Fruit fly (Drosophila melanogaster) whole organism, wandering third instar larva: ENCODE measurements around the gene CkIIalpha-i3.

Experiments used
- Abd-B ChIP-seq: fragments of >200 bp; optimal IDR thresholded peaks from 2 replicates; lab custom pipeline; 2017; ENCODE audit warnings: missing biosample characterization, missing genetic modification characterization
- CG32264 ChIP-seq: fragments of 200-800 bp; sonication (Bioruptor generic); optimal IDR thresholded peaks from 2 replicates; lab custom pipeline; 2016; ENCODE audit warnings: missing biosample characterization, missing genetic modification characterization
- CG9705 ChIP-seq: fragments of 200-800 bp; sonication (Bioruptor generic); optimal IDR thresholded peaks from 2 replicates; lab custom pipeline; 2018; ENCODE audit warnings: missing biosample characterization, mild to moderate bottlenecking, missing genetic modification characterization
- CrebA ChIP-seq: fragments of 200-800 bp; sonication (Bioruptor generic); optimal IDR thresholded peaks from 2 replicates; lab custom pipeline; 2016; ENCODE audit warnings: missing biosample characterization, mild to moderate bottlenecking, missing genetic modification characterization, borderline replicate concordance
- Dfd ChIP-seq: fragments of >200 bp; optimal IDR thresholded peaks from 2 replicates; lab custom pipeline; 2017; ENCODE audit warnings: missing biosample characterization, missing genetic modification characterization
- Dif ChIP-seq: fragments of 200-275, 200-300 bp; sonication (Bioruptor generic); optimal IDR thresholded peaks from 2 replicates; lab custom pipeline; 2018; ENCODE audit warnings: missing biosample characterization, missing genetic modification characterization; ENCODE audit not compliant: partially characterized antibody
- GATAd ChIP-seq: sonication (Bioruptor generic); optimal IDR thresholded peaks from 2 replicates; lab custom pipeline; 2016; ENCODE audit warnings: missing biosample characterization, missing genetic modification characterization
- HLH106 ChIP-seq: fragments of 200-800 bp; optimal IDR thresholded peaks from 3 replicates; lab custom pipeline; 2019; ENCODE audit warnings: missing biosample characterization, mild to moderate bottlenecking, missing genetic modification characterization, moderate library complexity
- Hnf4 ChIP-seq: fragments of 200-800 bp; sonication (Bioruptor generic); optimal IDR thresholded peaks from 2 replicates; lab custom pipeline; 2016; ENCODE audit warnings: missing biosample characterization, mild to moderate bottlenecking, missing genetic modification characterization
- Hr78 ChIP-seq: fragments of >200 bp; optimal IDR thresholded peaks from 2 replicates; lab custom pipeline; 2017; ENCODE audit warnings: missing biosample characterization, missing genetic modification characterization
- Hr83 ChIP-seq: fragments of 200-300 bp; sonication (Bioruptor generic); optimal IDR thresholded peaks from 2 replicates; lab custom pipeline; 2016; ENCODE audit warnings: missing biosample characterization, mild to moderate bottlenecking, missing genetic modification characterization, moderate library complexity; ENCODE audit not compliant: poor library complexity, severe bottlenecking
- Jra ChIP-seq: sonication (Bioruptor generic); optimal IDR thresholded peaks from 2 replicates; lab custom pipeline; 2016; ENCODE audit warnings: missing biosample characterization, missing genetic modification characterization
- Mio ChIP-seq: sonication (Bioruptor generic); optimal IDR thresholded peaks from 2 replicates; lab custom pipeline; 2016; ENCODE audit warnings: missing biosample characterization, missing genetic modification characterization
- Myc ChIP-seq: fragments of >200 bp; optimal IDR thresholded peaks from 2 replicates; lab custom pipeline; 2017
- N ChIP-seq: fragments of >200 bp; optimal IDR thresholded peaks from 2 replicates; lab custom pipeline; 2018; ENCODE audit warnings: missing biosample characterization, missing external identifiers, missing genetic modification characterization
- OdsH ChIP-seq: fragments of 200-800 bp; sonication (Bioruptor generic); optimal IDR thresholded peaks from 2 replicates; lab custom pipeline; 2016; ENCODE audit warnings: missing biosample characterization, mild to moderate bottlenecking, missing genetic modification characterization
- Rel ChIP-seq, 2 experiments: fragments of 200-800 bp; sonication (Bioruptor generic) in 1 of 2; optimal IDR thresholded peaks; 2 replicates in 1 of 2; 3 replicates in 1 of 2; lab custom pipeline; 2016 to 2019; ENCODE audit warnings: mild to moderate bottlenecking in 2 of 2, missing biosample characterization in 2 of 2, missing genetic modification characterization in 2 of 2, moderate library complexity in 1 of 2
- Sp1 ChIP-seq: fragments of 200-800 bp; sonication (Bioruptor generic); optimal IDR thresholded peaks from 3 replicates; lab custom pipeline; 2019; ENCODE audit warnings: missing biosample characterization, mild to moderate bottlenecking, missing genetic modification characterization, moderate library complexity
- Vsx2 ChIP-seq: fragments of 200-300, 225-300 bp; sonication (Bioruptor generic); optimal IDR thresholded peaks from 2 replicates; lab custom pipeline; 2018; ENCODE audit warnings: missing biosample characterization, missing genetic modification characterization; ENCODE audit not compliant: partially characterized antibody
- br ChIP-seq: fragments of 200-800 bp; sonication (Bioruptor generic); optimal IDR thresholded peaks from 2 replicates; lab custom pipeline; 2016; ENCODE audit warnings: missing biosample characterization, missing genetic modification characterization
- brk ChIP-seq: fragments of 200-800 bp; sonication (Bioruptor generic); optimal IDR thresholded peaks from 2 replicates; lab custom pipeline; 2016; ENCODE audit warnings: missing biosample characterization, mild to moderate bottlenecking, missing genetic modification characterization
- dl ChIP-seq, 2 experiments: fragments of 175-275, 200-275 bp in 1 of 2; fragments of 200-275 bp in 1 of 2; sonication (Bioruptor generic); optimal IDR thresholded peaks; lab custom pipeline; 2018; ENCODE audit warnings: mild to moderate bottlenecking in 2 of 2, missing biosample characterization in 2 of 2, missing genetic modification characterization in 2 of 2, moderate library complexity in 2 of 2; ENCODE audit not compliant: partially characterized antibody in 2 of 2, insufficient read depth in 1 of 2
- dmrt93B ChIP-seq: fragments of 200-800 bp; sonication (Bioruptor generic); optimal IDR thresholded peaks from 2 replicates; lab custom pipeline; 2018; ENCODE audit warnings: missing biosample characterization, mild to moderate bottlenecking, missing genetic modification characterization
- dsf ChIP-seq: sonication (Bioruptor generic); optimal IDR thresholded peaks from 2 replicates; lab custom pipeline; 2016; ENCODE audit warnings: missing biosample characterization, missing genetic modification characterization, borderline replicate concordance
- ey ChIP-seq: fragments of 200-800 bp; sonication (Bioruptor generic); optimal IDR thresholded peaks from 2 replicates; lab custom pipeline; 2016; ENCODE audit warnings: missing biosample characterization, missing genetic modification characterization
- foxo ChIP-seq, 2 experiments: fragments of 200-800 bp; sonication (Bioruptor generic); optimal IDR thresholded peaks; 2 replicates in 1 of 2; 3 replicates in 1 of 2; lab custom pipeline; 2016 to 2017; ENCODE audit warnings: missing biosample characterization in 2 of 2, missing genetic modification characterization in 2 of 2
- fru ChIP-seq: fragments of 200-800 bp; sonication (Bioruptor generic); optimal IDR thresholded peaks from 3 replicates; lab custom pipeline; 2016; ENCODE audit warnings: missing biosample characterization, mild to moderate bottlenecking, missing genetic modification characterization
- h ChIP-seq: fragments of 200-800 bp; sonication (Bioruptor generic); optimal IDR thresholded peaks from 3 replicates; lab custom pipeline; 2016; ENCODE audit warnings: missing biosample characterization, mild to moderate bottlenecking, missing genetic modification characterization
- jim ChIP-seq: fragments of 175-275, 200-325 bp; sonication (Bioruptor generic); optimal IDR thresholded peaks from 2 replicates; lab custom pipeline; 2016; ENCODE audit warnings: missing biosample characterization, mild to moderate bottlenecking, missing genetic modification characterization
- lola ChIP-seq: fragments of >200 bp; optimal IDR thresholded peaks from 2 replicates; lab custom pipeline; 2017; ENCODE audit warnings: missing biosample characterization, missing genetic modification characterization
- pan ChIP-seq: fragments of >200 bp; optimal IDR thresholded peaks from 2 replicates; lab custom pipeline; 2017
- psq ChIP-seq: fragments of 200-800 bp; sonication (Bioruptor generic); optimal IDR thresholded peaks from 3 replicates; lab custom pipeline; 2017; ENCODE audit warnings: missing biosample characterization, mild to moderate bottlenecking, missing genetic modification characterization, moderate library complexity
- rgr ChIP-seq: fragments of 200-800 bp; sonication (Bioruptor generic); optimal IDR thresholded peaks from 3 replicates; lab custom pipeline; 2016; ENCODE audit warnings: missing biosample characterization, mild to moderate bottlenecking, missing genetic modification characterization
- sage ChIP-seq: fragments of 200-800 bp; sonication (Bioruptor generic); optimal IDR thresholded peaks from 2 replicates; lab custom pipeline; 2016; ENCODE audit warnings: missing biosample characterization, mild to moderate bottlenecking, missing genetic modification characterization
- sv ChIP-seq: fragments of 200-800 bp; sonication (Bioruptor generic); optimal IDR thresholded peaks from 3 replicates; lab custom pipeline; 2016; ENCODE audit warnings: missing biosample characterization, missing genetic modification characterization
- tai ChIP-seq: sonication (Bioruptor generic); optimal IDR thresholded peaks from 2 replicates; lab custom pipeline; 2016; ENCODE audit warnings: missing biosample characterization, missing genetic modification characterization
- usp ChIP-seq: fragments of >200 bp; optimal IDR thresholded peaks from 2 replicates; lab custom pipeline; 2017; ENCODE audit warnings: missing biosample characterization, missing genetic modification characterization
- woc ChIP-seq: sonication (Bioruptor generic); optimal IDR thresholded peaks from 2 replicates; lab custom pipeline; 2016; ENCODE audit warnings: missing biosample characterization, mild to moderate bottlenecking, missing genetic modification characterization

The CkIIalpha-i3 gene

dm6 chr3L:745222-745942 is 35.0 kb upstream of the CkIIalpha-i3 start:
- TF ChIP-seq Hnf4 (GFP tag; lab: Kevin White, UChicago), result peak; percentile 21
- TF ChIP-seq Myc (lab: Kevin White, UChicago), result no peak
- no peak for TF ChIP-seq usp (GFP tag; lab: Kevin White, UChicago)
- no peak for TF ChIP-seq Jra (GFP tag; lab: Kevin White, UChicago)
- TF ChIP-seq OdsH, result peak; percentile 39
- no peak for TF ChIP-seq Dif
- no peak for TF ChIP-seq brk
- no peak for TF ChIP-seq Abd-B (GFP tag; lab: Kevin White, UChicago)
- peak; percentile 33 for TF ChIP-seq Sp1 (GFP tag; lab: Kevin White, UChicago)
- TF ChIP-seq lola, result no peak
- no peak for TF ChIP-seq Rel (GFP tag; optimal IDR thresholded peaks at IDR 0.05; lab: Kevin White, UChicago)
- TF ChIP-seq Rel (tag; optimal IDR thresholded peaks at IDR 0.05; lab: Kevin White, UChicago), result no peak
- no peak for TF ChIP-seq CG9705
- TF ChIP-seq dmrt93B (GFP tag; lab: Kevin White, UChicago), result no peak
- no peak for TF ChIP-seq pan
- peak in 1 of 2 experiments; percentile 43 for TF ChIP-seq foxo (GFP tag; optimal IDR thresholded peaks at IDR 0.05; lab: Kevin White, UChicago)
- TF ChIP-seq h (GFP tag; lab: Kevin White, UChicago), result peak; percentile 51
- TF ChIP-seq jim (GFP tag; lab: Kevin White, UChicago), result no peak
- TF ChIP-seq N, result no peak
- TF ChIP-seq sv (GFP tag; lab: Kevin White, UChicago), result peak; percentile 19
- peak; percentile 38 for TF ChIP-seq rgr
- no peak for TF ChIP-seq Hr78
- no peak for TF ChIP-seq Hr83 (GFP tag; lab: Kevin White, UChicago)
- TF ChIP-seq Mio (GFP tag; lab: Kevin White, UChicago), result no peak
- TF ChIP-seq fru, result peak; percentile 41
- TF ChIP-seq Vsx2 (GFP tag; lab: Kevin White, UChicago), result no peak
- TF ChIP-seq psq (GFP tag; lab: Kevin White, UChicago), result peak; percentile 6
- no peak for TF ChIP-seq Dfd
- peak; percentile 35 for TF ChIP-seq HLH106 (tag; lab: Kevin White, UChicago)
- TF ChIP-seq ey, result peak; percentile 34
- TF ChIP-seq dl (GFP tag; optimal IDR thresholded peaks at IDR 0.05; lab: Kevin White, UChicago; ENCODE audit: insufficient read depth in 1 of 2, partially characterized antibody in 2 of 2), result no peak
- peak; percentile 36 for TF ChIP-seq woc (GFP tag; lab: Kevin White, UChicago)
- TF ChIP-seq GATAd (GFP tag; lab: Kevin White, UChicago), result no peak
- no peak for TF ChIP-seq dsf (GFP tag; lab: Kevin White, UChicago)
- no peak for TF ChIP-seq br (GFP tag; lab: Kevin White, UChicago)
- peak; percentile 40 for TF ChIP-seq tai (GFP tag; lab: Kevin White, UChicago)
- no peak for TF ChIP-seq CrebA (GFP tag; lab: Kevin White, UChicago)
- no peak for TF ChIP-seq CG32264 (GFP tag; lab: Kevin White, UChicago)
- no peak for TF ChIP-seq sage (GFP tag; lab: Kevin White, UChicago)

DNA sequence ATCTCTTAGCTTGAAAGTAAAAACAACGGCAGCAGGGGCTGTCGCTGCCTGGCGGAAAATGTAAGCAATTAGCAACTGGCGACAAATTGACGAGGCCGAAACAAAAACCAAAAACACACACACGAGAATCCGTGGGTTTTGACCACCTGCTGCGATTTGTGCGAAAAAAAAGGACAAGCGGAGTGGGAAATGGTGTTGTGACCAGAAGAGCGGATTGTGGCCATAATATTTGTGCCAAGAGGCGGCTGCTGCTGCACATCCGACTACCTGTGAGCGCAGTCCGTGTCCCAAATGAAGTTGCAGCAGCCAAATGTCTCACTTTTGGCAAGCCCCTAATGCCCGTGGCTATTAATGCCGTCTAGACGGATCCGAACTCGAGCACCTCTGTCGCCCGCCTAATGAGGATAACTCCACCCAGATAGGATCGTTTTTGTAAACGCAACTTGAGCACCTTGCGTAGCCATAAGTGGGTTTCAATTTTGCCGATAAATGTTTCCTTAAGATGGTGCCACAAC is 33.9 kb upstream of the CkIIalpha-i3 start:
- TF ChIP-seq woc (GFP tag; lab: Kevin White, UChicago) (no peak), Hr78 (no peak), Hnf4 (GFP tag; lab: Kevin White, UChicago) (no peak), CG9705 (no peak), fru (no peak), Hr83 (GFP tag; lab: Kevin White, UChicago) (no peak), Myc (lab: Kevin White, UChicago) (no peak), sv (GFP tag; lab: Kevin White, UChicago) (no peak), br (GFP tag; lab: Kevin White, UChicago) (no peak), pan (no peak), CrebA (GFP tag; lab: Kevin White, UChicago) (no peak), dsf (GFP tag; lab: Kevin White, UChicago) (no peak), GATAd (GFP tag; lab: Kevin White, UChicago) (no peak), CG32264 (GFP tag; lab: Kevin White, UChicago) (no peak), ey (no peak), dmrt93B (GFP tag; lab: Kevin White, UChicago) (no peak), rgr (no peak), lola (no peak), Dfd (no peak)
